Worm (Caenorhabditis elegans) whole organism, late embryonic: ENCODE data around the gene csn-4.
"Not testable (repeated sequence)": the region's sequence is repeated elsewhere in the genome, so short reads cannot be mapped to it uniquely, and the experiment has no call there.

ENCODE experiments used
- C38D4.7 ChIP-seq: fragments of 200-800 bp; sonication (Bioruptor generic); optimal IDR thresholded peaks from 2 replicates; lab custom pipeline; 2018; ENCODE audit warnings: mild to moderate bottlenecking, missing genetic modification characterization, moderate library complexity, missing compliant biosample characterization
- K09A11.1 ChIP-seq: sonication (generic microtip); optimal IDR thresholded peaks from 2 replicates; lab custom pipeline; 2017; ENCODE audit warnings: antibody characterized with exemption, mild to moderate bottlenecking, missing genetic modification characterization, missing compliant biosample characterization; ENCODE audit not compliant: insufficient read depth
- ama-1 ChIP-seq: fragments of 150-350 bp; optimal IDR thresholded peaks from 2 replicates; lab custom pipeline; 2014
- ceh-14 ChIP-seq: sonication (generic microtip); optimal IDR thresholded peaks from 2 replicates; lab custom pipeline; 2016; ENCODE audit warnings: missing genotype, missing genetic modification characterization, missing compliant biosample characterization
- ceh-2 ChIP-seq: sonication (generic microtip); optimal IDR thresholded peaks from 2 replicates; lab custom pipeline; 2016; ENCODE audit warnings: missing genotype, missing genetic modification characterization, missing compliant biosample characterization
- ceh-24 ChIP-seq: sonication (generic microtip); optimal IDR thresholded peaks from 2 replicates; lab custom pipeline; 2016; ENCODE audit warnings: mild to moderate bottlenecking, missing genetic modification characterization, missing compliant biosample characterization
- ceh-30 ChIP-seq: fragments of 150-350 bp; optimal IDR thresholded peaks from 2 replicates; lab custom pipeline; 2014; ENCODE audit warnings: missing biosample characterization, missing genetic modification characterization
- ceh-48 ChIP-seq: sonication (generic microtip); optimal IDR thresholded peaks from 2 replicates; lab custom pipeline; 2016; ENCODE audit warnings: missing genetic modification characterization, inconsistent platforms, missing compliant biosample characterization
- ceh-9 ChIP-seq: sonication (generic microtip); optimal IDR thresholded peaks from 2 replicates; lab custom pipeline; 2016; ENCODE audit warnings: mild to moderate bottlenecking, missing genetic modification characterization, inconsistent platforms, missing compliant biosample characterization
- dmd-4 ChIP-seq: sonication (generic microtip); optimal IDR thresholded peaks from 2 replicates; lab custom pipeline; 2016; ENCODE audit warnings: borderline replicate concordance, missing genetic modification characterization, missing compliant biosample characterization
- dve-1 ChIP-seq: sonication (generic microtip); optimal IDR thresholded peaks from 2 replicates; lab custom pipeline; 2017; ENCODE audit warnings: antibody characterized with exemption, mild to moderate bottlenecking, missing genetic modification characterization, missing compliant biosample characterization
- elt-2 ChIP-seq: sonication (generic microtip); optimal IDR thresholded peaks from 2 replicates; lab custom pipeline; 2016; ENCODE audit warnings: missing genetic modification reagents, missing genetic modification characterization, missing compliant biosample characterization
- elt-4 ChIP-seq: sonication (generic microtip); optimal IDR thresholded peaks from 2 replicates; lab custom pipeline; 2016; ENCODE audit warnings: missing genetic modification characterization, missing compliant biosample characterization
- ets-4 ChIP-seq: sonication (generic microtip); optimal IDR thresholded peaks from 2 replicates; lab custom pipeline; 2016; ENCODE audit warnings: missing genetic modification characterization, missing compliant biosample characterization
- fax-1 ChIP-seq: sonication (generic microtip); optimal IDR thresholded peaks from 2 replicates; lab custom pipeline; 2016; ENCODE audit warnings: missing genotype, missing genetic modification characterization, missing compliant biosample characterization
- hlh-30 ChIP-seq: sonication (generic microtip); optimal IDR thresholded peaks from 2 replicates; lab custom pipeline; 2017; ENCODE audit warnings: antibody characterized with exemption, missing genetic modification characterization, missing compliant biosample characterization; ENCODE audit not compliant: insufficient read depth
- pag-3 ChIP-seq: sonication (generic microtip); optimal IDR thresholded peaks from 2 replicates; lab custom pipeline; 2016; ENCODE audit warnings: missing compliant biosample characterization, missing genetic modification characterization, borderline replicate concordance
- pat-9 ChIP-seq: fragments of 200-800 bp; sonication (Bioruptor generic); optimal IDR thresholded peaks from 2 replicates; lab custom pipeline; 2018; ENCODE audit warnings: mild to moderate bottlenecking, missing genetic modification characterization, moderate library complexity, missing compliant biosample characterization
- pha-2 ChIP-seq: sonication (generic microtip); optimal IDR thresholded peaks from 2 replicates; lab custom pipeline; 2017; ENCODE audit warnings: mild to moderate bottlenecking, missing genetic modification characterization, missing compliant biosample characterization
- pha-4 ChIP-seq: fragments of 150-350 bp; optimal IDR thresholded peaks from 2 replicates; lab custom pipeline; 2018; ENCODE audit warnings: missing biosample characterization, missing genetic modification reagents, missing genetic modification characterization
- pqm-1 ChIP-seq: sonication (generic microtip); optimal IDR thresholded peaks from 2 replicates; lab custom pipeline; 2016; ENCODE audit warnings: missing genetic modification characterization, missing compliant biosample characterization
- pros-1 ChIP-seq: fragments of 150-350 bp; optimal IDR thresholded peaks from 2 replicates; lab custom pipeline; 2014; ENCODE audit warnings: missing biosample characterization, missing genetic modification reagents, missing genetic modification characterization
- ref-2 ChIP-seq: sonication (generic microtip); optimal IDR thresholded peaks from 2 replicates; lab custom pipeline; 2016; ENCODE audit warnings: missing genetic modification characterization, missing compliant biosample characterization
- rnt-1 ChIP-seq: sonication (generic microtip); optimal IDR thresholded peaks from 2 replicates; lab custom pipeline; 2016; ENCODE audit warnings: missing genetic modification characterization, missing compliant biosample characterization
- sox-2 ChIP-seq: fragments of 200-800 bp; sonication (Bioruptor generic); IDR thresholded peaks from 2 replicates; pipeline ENCODE4 v1.3.6; 2022; ENCODE audit warnings: missing genetic modification reagents, missing genetic modification characterization, missing compliant biosample characterization
- ttx-3 ChIP-seq: sonication (generic microtip); optimal IDR thresholded peaks from 2 replicates; lab custom pipeline; 2016; ENCODE audit warnings: missing genetic modification reagents, missing genetic modification characterization, missing compliant biosample characterization
- unc-86 ChIP-seq: sonication (generic microtip); optimal IDR thresholded peaks from 2 replicates; lab custom pipeline; 2016; ENCODE audit warnings: missing genetic modification characterization, missing compliant biosample characterization

csn-4 gene

ce11 chrIV:1053989-1054388 is 32.8 kb downstream of the csn-4 start:
- TF ChIP-seq pha-2 (tag; lab: Kevin White, UChicago) (no peak), elt-4 (tag; lab: Kevin White, UChicago) (peak; percentile 12)

- TF ChIP-seq dve-1; unc-86 (tag; lab: Kevin White, UChicago); ttx-3 (tag; lab: Kevin White, UChicago): not testable (repeated sequence)
Measured at ce11 chrIV:1051636-1052133, 35.1 kb downstream of the csn-4 start, which contains the start of gene Y55F3AM.21. Y55F3AM.21 (minus strand) TSS chrIV:1051686.

ce11 chrIV:1046996-1047395 is 39.8 kb downstream of the csn-4 start:
- TF ChIP-seq sox-2 (GFP tag; lab: Robert Waterston, UW) (no peak), hlh-30 (tag; lab: Kevin White, UChicago) (peak; percentile 66), pros-1 (tag; lab: Kevin White, UChicago) (no peak), dmd-4 (no peak)

DNA sequence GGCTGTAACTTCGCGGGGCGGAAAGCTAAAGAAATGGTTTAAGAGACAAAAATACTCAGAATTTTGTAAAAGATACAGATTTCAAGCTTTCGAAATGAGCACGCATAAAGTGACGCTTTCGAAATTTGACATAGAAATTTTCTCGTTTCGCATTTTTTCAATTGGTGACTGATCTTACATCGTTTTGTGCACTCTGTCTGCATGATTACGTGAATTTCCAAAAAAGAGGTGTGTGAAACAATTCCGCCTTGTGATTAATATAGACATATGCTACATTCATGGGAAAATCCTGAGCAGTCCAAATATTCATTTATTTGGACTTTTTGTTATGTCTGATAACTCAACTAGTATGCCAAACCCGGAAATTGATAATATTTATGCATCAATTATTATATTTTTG is 41.1 kb downstream of the csn-4 start, which contains the start of gene srx-12:
srx-12 (plus strand) TSS at position 301 of the 400 bp plus-strand sequence.
- no peak for TF ChIP-seq pat-9 (tag; lab: Kevin White, UChicago)
- TF ChIP-seq K09A11.1 (tag; lab: Kevin White, UChicago): no peak
- TF ChIP-seq elt-2 (tag; lab: Kevin White, UChicago): no peak
- no peak for TF ChIP-seq pha-4 (tag; lab: Kevin White, UChicago)
- TF ChIP-seq fax-1 (tag; lab: Kevin White, UChicago): no peak
- no peak for TF ChIP-seq pqm-1 (tag; lab: Kevin White, UChicago)
- TF ChIP-seq elt-4 (tag; lab: Kevin White, UChicago): no peak
- no peak for TF ChIP-seq ets-4 (tag; lab: Kevin White, UChicago)

DNA sequence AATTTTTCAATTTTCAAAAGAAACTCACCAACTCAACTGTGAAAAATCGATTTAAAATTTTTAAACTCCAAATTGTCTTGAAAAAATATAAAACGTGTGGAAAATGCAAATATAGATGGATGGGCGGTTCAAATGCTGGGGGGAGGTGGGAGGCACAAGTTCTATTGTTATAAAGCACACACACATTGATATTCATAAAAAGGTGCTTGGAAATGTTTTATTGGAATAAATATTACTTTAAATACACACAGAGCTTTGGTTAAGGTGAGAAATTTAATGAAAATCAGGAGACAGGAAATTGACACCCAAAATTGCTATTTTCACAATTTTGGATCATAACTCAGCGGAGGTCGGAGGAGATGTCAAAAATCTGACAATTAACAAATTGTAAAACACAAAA is 42.5 kb downstream of the csn-4 start, which contains the start of gene Y55F3AM.11:
Y55F3AM.11 (minus strand) TSS at position 101 of the 400 bp plus-strand sequence.
- TF ChIP-seq rnt-1 (tag; lab: Kevin White, UChicago) (no peak), ceh-48 (tag; lab: Kevin White, UChicago) (no peak), ceh-9 (tag; lab: Kevin White, UChicago) (no peak), ceh-30 (tag; lab: Kevin White, UChicago) (no peak), ama-1 (no peak), ref-2 (tag; lab: Kevin White, UChicago) (no peak)

DNA sequence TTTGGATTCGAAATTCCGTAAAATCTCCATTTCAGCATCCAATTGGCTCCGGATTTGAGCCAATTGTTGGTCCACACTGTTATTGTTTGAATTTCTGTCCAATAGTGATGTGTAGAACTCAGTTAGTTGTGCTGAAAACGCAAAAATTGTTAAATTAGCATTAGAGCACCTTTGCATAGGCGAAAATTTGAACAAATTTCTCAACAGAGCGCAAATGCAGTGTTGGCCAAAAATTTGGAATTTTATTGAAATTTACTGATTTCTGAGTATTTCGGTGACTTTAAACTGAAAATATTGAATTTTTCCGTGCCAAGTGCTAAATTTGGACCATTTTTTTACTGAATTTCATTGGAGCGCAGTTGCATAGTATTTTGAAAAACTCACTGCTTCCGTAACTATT is 46.3 kb downstream of the csn-4 start:
- no peak for TF ChIP-seq pha-2 (tag; lab: Kevin White, UChicago)

- no peak for TF ChIP-seq ceh-2 (tag; lab: Kevin White, UChicago)
- TF ChIP-seq ceh-24 (tag; lab: Kevin White, UChicago): no peak
Measured at ce11 chrIV:1038516-1038915, 48.3 kb downstream of the csn-4 start.

DNA sequence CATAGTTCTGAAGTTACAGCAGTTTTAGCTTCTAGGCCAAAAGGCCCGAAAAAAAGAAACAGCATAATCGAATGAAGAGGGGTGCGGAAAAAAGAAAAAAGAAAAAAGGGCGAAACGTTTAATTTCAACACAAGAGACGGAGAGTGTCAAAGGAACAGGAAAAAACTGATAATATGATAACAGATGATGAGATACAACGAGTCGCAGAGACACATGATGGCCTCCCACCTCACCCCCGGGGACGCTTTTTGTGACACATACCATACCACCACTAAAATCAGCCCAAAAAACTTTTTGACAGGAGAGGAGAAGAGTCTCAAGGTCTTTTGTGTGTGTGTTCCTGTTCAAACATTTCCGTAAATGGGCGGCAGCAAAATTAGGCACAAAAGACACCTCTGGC is 51.7 kb downstream of the csn-4 start:
- TF ChIP-seq pag-3 (tag; lab: Kevin White, UChicago) (no peak), elt-2 (tag; lab: Kevin White, UChicago) (peak; percentile 45)

DNA sequence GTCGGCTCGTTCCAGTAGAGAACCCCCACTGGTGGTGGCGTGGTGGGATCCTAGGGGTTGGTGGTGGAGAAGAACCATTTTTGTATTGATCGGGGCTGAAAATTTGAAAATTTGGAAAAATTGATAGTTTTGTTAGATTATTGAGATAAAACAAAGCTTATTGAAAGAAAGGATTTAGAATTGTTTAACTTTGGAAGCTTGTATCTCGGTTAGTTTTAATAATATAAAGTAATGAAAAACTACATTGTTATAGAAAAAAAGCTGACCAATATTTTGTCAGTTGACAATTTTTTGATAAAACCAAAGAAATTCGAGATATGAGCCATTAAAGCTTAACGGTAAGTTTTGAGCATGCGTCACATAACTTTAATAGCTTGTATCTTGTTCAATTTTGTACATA is 56.9 kb downstream of the csn-4 start, which contains the start of gene abhd-14:
abhd-14 (minus strand) TSS at position 101 of the 400 bp plus-strand sequence.
- TF ChIP-seq ceh-14 (tag; lab: Kevin White, UChicago) (no peak), C38D4.7 (GFP tag; lab: Kevin White, UChicago) (no peak)
